Worm (Caenorhabditis elegans) whole organism, L2 larva: ENCODE data around the gene mrps-26.

Experiments used
- F13H6.1 ChIP-seq: sonication (generic microtip); optimal IDR thresholded peaks from 2 replicates; lab custom pipeline; 2016; ENCODE audit warnings: missing genetic modification characterization, missing compliant biosample characterization
- R02D3.7 ChIP-seq: fragments of 150-350 bp; optimal IDR thresholded peaks from 2 replicates; lab custom pipeline; 2014; ENCODE audit warnings: missing biosample characterization, missing genetic modification characterization
- Y55F3AM.14 ChIP-seq: fragments of 200-800 bp; sonication (Bioruptor generic); optimal IDR thresholded peaks from 2 replicates; lab custom pipeline; 2018; ENCODE audit warnings: mild to moderate bottlenecking, missing genetic modification characterization, missing compliant biosample characterization
- alr-1 ChIP-seq: fragments of 150-350 bp; optimal IDR thresholded peaks from 2 replicates; lab custom pipeline; 2014; ENCODE audit warnings: missing biosample characterization, missing genetic modification characterization
- aly-2 ChIP-seq: fragments of 150-350 bp; optimal IDR thresholded peaks from 2 replicates; lab custom pipeline; 2014; ENCODE audit warnings: missing biosample characterization, missing genetic modification characterization
- ama-1 ChIP-seq: fragments of 150-350 bp; optimal IDR thresholded peaks from 2 replicates; lab custom pipeline; 2018; ENCODE audit warnings: inconsistent platforms
- blmp-1 ChIP-seq: sonication (generic microtip); optimal IDR thresholded peaks from 2 replicates; lab custom pipeline; 2017; ENCODE audit warnings: missing genetic modification characterization, mild to moderate bottlenecking, missing compliant biosample characterization, antibody characterized with exemption, moderate library complexity; ENCODE audit not compliant: insufficient read depth
- ceh-16 ChIP-seq: fragments of 150-350 bp; optimal IDR thresholded peaks from 2 replicates; lab custom pipeline; 2014; ENCODE audit warnings: missing biosample characterization, missing genetic modification characterization
- ceh-82 ChIP-seq: fragments of 150-350 bp; optimal IDR thresholded peaks from 2 replicates; lab custom pipeline; 2014; ENCODE audit warnings: missing biosample characterization, missing genetic modification characterization
- crh-2 ChIP-seq: sonication (generic microtip); optimal IDR thresholded peaks from 2 replicates; lab custom pipeline; 2017; ENCODE audit warnings: missing biosample characterization, missing genetic modification characterization
- dmd-4 ChIP-seq: sonication (generic microtip); optimal IDR thresholded peaks from 2 replicates; lab custom pipeline; 2017; ENCODE audit warnings: missing biosample characterization, missing genetic modification characterization
- egl-27 ChIP-seq: sonication (generic microtip); optimal IDR thresholded peaks from 3 replicates; lab custom pipeline; 2017; ENCODE audit warnings: missing biosample characterization, missing genetic modification reagents, missing genetic modification characterization
- elt-1 ChIP-seq: fragments of 150-350 bp; optimal IDR thresholded peaks from 2 replicates; lab custom pipeline; 2014; ENCODE audit warnings: missing biosample characterization, missing genetic modification characterization
- elt-3 ChIP-seq: sonication (generic microtip); optimal IDR thresholded peaks from 2 replicates; lab custom pipeline; 2017; ENCODE audit warnings: missing biosample characterization, missing genetic modification characterization
- fos-1 ChIP-seq: fragments of 150-350 bp; optimal IDR thresholded peaks from 2 replicates; lab custom pipeline; 2014; ENCODE audit warnings: missing biosample characterization, missing genetic modification characterization
- gmeb-1 ChIP-seq: fragments of 150-350 bp; optimal IDR thresholded peaks from 2 replicates; lab custom pipeline; 2014; ENCODE audit warnings: missing biosample characterization, missing genetic modification characterization
- lin-11 ChIP-seq: fragments of 150-350 bp; sonication (generic microtip); optimal IDR thresholded peaks from 2 replicates; lab custom pipeline; 2014; ENCODE audit warnings: missing biosample characterization, missing genetic modification characterization, inconsistent platforms, mixed read lengths
- lin-13 ChIP-seq: fragments of 150-350 bp; optimal IDR thresholded peaks from 2 replicates; lab custom pipeline; 2014; ENCODE audit warnings: missing biosample characterization, missing genetic modification reagents, missing genetic modification characterization
- lin-39 ChIP-seq: fragments of 150-350 bp; optimal IDR thresholded peaks from 2 replicates; lab custom pipeline; 2014; ENCODE audit warnings: missing biosample characterization, missing genetic modification reagents, missing genetic modification characterization
- lsy-2 ChIP-seq, 2 experiments: fragments of 150-350 bp in 1 of 2; sonication (generic microtip) in 1 of 2; optimal IDR thresholded peaks; 2 replicates each; lab custom pipeline; 2014 to 2017; ENCODE audit warnings: missing biosample characterization in 2 of 2, missing genetic modification characterization in 2 of 2
- mdl-1 ChIP-seq, 2 experiments: fragments of 150-350 bp in 1 of 2; sonication (generic microtip) in 1 of 2; optimal IDR thresholded peaks; 2 replicates each; lab custom pipeline; 2017; ENCODE audit warnings: missing biosample characterization in 2 of 2, missing genetic modification characterization in 2 of 2
- nhr-10 ChIP-seq: sonication (generic microtip); optimal IDR thresholded peaks from 2 replicates; lab custom pipeline; 2017; ENCODE audit warnings: missing biosample characterization, missing genetic modification characterization
- nhr-11 ChIP-seq: fragments of 150-350 bp; optimal IDR thresholded peaks from 2 replicates; lab custom pipeline; 2014; ENCODE audit warnings: missing biosample characterization, missing genetic modification characterization
- nhr-12 ChIP-seq: fragments of 150-350 bp; optimal IDR thresholded peaks from 2 replicates; lab custom pipeline; 2014; ENCODE audit warnings: missing biosample characterization, missing genetic modification characterization
- nhr-129 ChIP-seq: fragments of 150-350 bp; optimal IDR thresholded peaks from 2 replicates; lab custom pipeline; 2014; ENCODE audit warnings: missing biosample characterization, missing genetic modification characterization
- nhr-21 ChIP-seq: fragments of 150-350 bp; optimal IDR thresholded peaks from 2 replicates; lab custom pipeline; 2014; ENCODE audit warnings: missing biosample characterization, missing genetic modification characterization
- nhr-23 ChIP-seq: fragments of 150-350 bp; optimal IDR thresholded peaks from 2 replicates; lab custom pipeline; 2014; ENCODE audit warnings: missing biosample characterization, missing genetic modification reagents, missing genetic modification characterization
- nhr-6 ChIP-seq: fragments of 150-350 bp; optimal IDR thresholded peaks from 2 replicates; lab custom pipeline; 2014; ENCODE audit warnings: missing biosample characterization, missing genetic modification characterization
- nhr-77 ChIP-seq: fragments of 150-350 bp; optimal IDR thresholded peaks from 2 replicates; lab custom pipeline; 2014; ENCODE audit warnings: missing biosample characterization, missing genetic modification characterization
- sem-4 ChIP-seq: fragments of 150-350 bp; optimal IDR thresholded peaks from 2 replicates; lab custom pipeline; 2014; ENCODE audit warnings: missing biosample characterization, missing genetic modification reagents, missing genetic modification characterization
- skn-1 ChIP-seq: sonication (generic microtip); optimal IDR thresholded peaks from 2 replicates; lab custom pipeline; 2017; ENCODE audit warnings: missing biosample characterization, missing genetic modification characterization
- sma-3 ChIP-seq: sonication (generic microtip); optimal IDR thresholded peaks from 2 replicates; lab custom pipeline; 2016; ENCODE audit warnings: missing genetic modification reagents, missing genetic modification characterization, missing compliant biosample characterization
- sma-9 ChIP-seq, 2 experiments: fragments of 150-350 bp in 1 of 2; sonication (generic microtip) in 1 of 2; optimal IDR thresholded peaks; 2 replicates each; lab custom pipeline; 2014 to 2016; ENCODE audit warnings: missing genetic modification characterization in 2 of 2, mild to moderate bottlenecking in 1 of 2, missing biosample characterization in 1 of 2, missing compliant biosample characterization in 1 of 2, missing genetic modification reagents in 1 of 2, moderate library complexity in 1 of 2
- unc-39 ChIP-seq: fragments of 150-350 bp; optimal IDR thresholded peaks from 2 replicates; lab custom pipeline; 2014; ENCODE audit warnings: missing biosample characterization, missing genetic modification characterization
- unc-55 ChIP-seq: fragments of 150-350 bp; sonication (generic microtip); optimal IDR thresholded peaks from 3 replicates; lab custom pipeline; 2014; ENCODE audit warnings: missing biosample characterization, missing genetic modification reagents, missing genetic modification characterization
- unc-62 ChIP-seq: fragments of 150-350 bp; optimal IDR thresholded peaks from 2 replicates; lab custom pipeline; 2014; ENCODE audit warnings: missing biosample characterization, missing genetic modification reagents, missing genetic modification characterization
- zag-1 ChIP-seq: fragments of 150-350 bp; optimal IDR thresholded peaks from 2 replicates; lab custom pipeline; 2014; ENCODE audit warnings: missing biosample characterization, missing genetic modification characterization
- ztf-11 ChIP-seq: sonication (generic microtip); optimal IDR thresholded peaks from 2 replicates; lab custom pipeline; 2017; ENCODE audit warnings: missing biosample characterization, missing genetic modification characterization
- ztf-4 ChIP-seq: fragments of 150-350 bp; optimal IDR thresholded peaks from 2 replicates; lab custom pipeline; 2014; ENCODE audit warnings: missing biosample characterization, missing genetic modification characterization

Gene mrps-26

DNA sequence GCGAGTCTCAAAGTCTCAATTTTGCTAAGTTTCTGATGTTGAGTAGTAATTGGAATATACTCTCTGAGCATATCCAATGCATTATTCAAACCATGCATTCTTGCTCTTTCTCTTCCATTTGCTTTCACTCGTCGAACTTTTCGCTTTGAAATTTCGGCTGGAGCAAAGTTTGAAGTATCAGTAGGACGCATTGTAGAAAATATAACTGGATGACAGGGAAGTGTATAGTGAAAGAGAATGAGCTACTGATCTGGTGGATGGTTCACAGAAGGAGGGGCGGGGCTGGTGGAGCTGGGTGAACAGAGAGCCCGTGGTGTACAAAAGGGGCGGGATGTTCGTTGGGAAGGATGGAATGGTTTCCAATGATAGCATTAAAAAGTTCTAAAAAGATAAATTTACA is 7.4 kb downstream of the mrps-26 start:
- TF ChIP-seq nhr-12 (no peak), nhr-6 (no peak), ceh-16 (no peak), ama-1 (lab: Kevin White, UChicago) (no peak), F13H6.1 (tag; lab: Kevin White, UChicago) (no peak), nhr-10 (tag; lab: Kevin White, UChicago) (no peak), elt-1 (tag; lab: Kevin White, UChicago) (no peak), crh-2 (tag; lab: Kevin White, UChicago) (no peak), zag-1 (tag; lab: Kevin White, UChicago) (no peak), unc-39 (tag; lab: Kevin White, UChicago) (no peak), R02D3.7 (tag; lab: Kevin White, UChicago) (no peak), lin-11 (tag; lab: Kevin White, UChicago) (no peak), nhr-129 (no peak), dmd-4 (tag; lab: Kevin White, UChicago) (no peak), nhr-21 (tag; lab: Kevin White, UChicago) (no peak), lsy-2 (tag; optimal IDR thresholded peaks at IDR 0.05; lab: Kevin White, UChicago) (no peak)

DNA sequence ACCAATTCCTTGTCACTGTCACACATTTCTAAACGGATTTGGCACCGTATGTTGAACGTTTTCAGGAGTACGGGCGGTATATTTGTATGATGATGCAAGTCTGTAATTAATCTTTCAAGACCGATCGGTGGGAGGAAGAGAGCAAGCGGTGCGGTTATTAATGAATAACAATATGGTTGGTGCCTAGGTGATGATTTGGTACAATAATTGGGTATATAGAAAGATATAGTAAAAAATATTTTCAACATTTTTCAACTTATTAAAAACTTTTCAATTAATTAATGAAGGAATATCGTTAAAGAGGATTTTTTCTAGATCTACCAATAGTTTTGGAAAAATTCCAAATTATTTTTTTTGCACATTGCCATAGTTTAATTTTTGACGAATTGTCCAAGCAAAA is 10.1 kb downstream of the mrps-26 start, which contains the start of gene cnd-1:
cnd-1 (minus strand) TSS at position 101 of the 400 bp plus-strand sequence.
- TF ChIP-seq unc-55 (no peak), unc-62 (GFP tag; lab: Kevin White, UChicago) (no peak), ztf-4 (tag; lab: Kevin White, UChicago) (no peak), nhr-6 (no peak), lin-39 (tag; lab: Kevin White, UChicago) (no peak), blmp-1 (tag; lab: Kevin White, UChicago) (no peak), R02D3.7 (tag; lab: Kevin White, UChicago) (no peak), ceh-82 (tag; lab: Kevin White, UChicago) (no peak)

- TF ChIP-seq nhr-10 (tag; lab: Kevin White, UChicago), result no peak
- TF ChIP-seq mdl-1 (tag; optimal IDR thresholded peaks at IDR 0.05; lab: Kevin White, UChicago), result no peak
- no peak for TF ChIP-seq nhr-21 (tag; lab: Kevin White, UChicago)
- no peak for TF ChIP-seq unc-39 (tag; lab: Kevin White, UChicago)
- TF ChIP-seq nhr-77, result no peak
- TF ChIP-seq elt-3 (tag; lab: Kevin White, UChicago), result no peak
- TF ChIP-seq alr-1 (tag; lab: Kevin White, UChicago), result no peak
- no peak for TF ChIP-seq sem-4 (tag; lab: Kevin White, UChicago)
- no peak for TF ChIP-seq lsy-2 (tag; optimal IDR thresholded peaks at IDR 0.05; lab: Kevin White, UChicago)
- no peak for TF ChIP-seq nhr-23 (tag; lab: Kevin White, UChicago)
- no peak for TF ChIP-seq nhr-6
- TF ChIP-seq egl-27 (tag; lab: Kevin White, UChicago), result no peak
- no peak for TF ChIP-seq skn-1 (tag; lab: Kevin White, UChicago)
- TF ChIP-seq ceh-16, result no peak
- no peak for TF ChIP-seq lin-11 (tag; lab: Kevin White, UChicago)
- TF ChIP-seq sma-9 (GFP tag; optimal IDR thresholded peaks at IDR 0.05; lab: Kevin White, UChicago), result no peak
- no peak for TF ChIP-seq sma-9 (tag; optimal IDR thresholded peaks at IDR 0.05; lab: Kevin White, UChicago)
- no peak for TF ChIP-seq ceh-82 (tag; lab: Kevin White, UChicago)
These were observed 10.7 kb downstream of the mrps-26 start for ce11 chrIII:5245067-5245466.

DNA sequence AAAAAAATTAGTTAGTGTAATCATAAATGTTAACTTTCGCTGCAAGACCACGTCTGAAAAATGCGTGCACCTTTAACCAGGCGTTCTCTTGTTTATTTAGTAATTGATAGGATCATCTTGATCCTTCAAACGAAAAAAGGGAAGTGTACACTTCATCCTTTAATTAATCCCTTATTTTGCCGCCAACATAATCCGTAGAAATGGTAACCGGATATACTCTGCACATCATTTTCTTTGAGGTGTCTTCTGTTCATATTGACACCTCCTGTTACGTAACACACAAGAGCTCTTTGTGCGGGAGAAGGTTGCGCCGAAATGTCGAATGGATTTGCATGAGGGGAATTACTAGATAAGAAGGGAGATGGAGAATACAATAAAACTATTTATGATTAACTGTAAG is 14.3 kb downstream of the mrps-26 start:
- TF ChIP-seq unc-39 (tag; lab: Kevin White, UChicago) (no peak), ztf-4 (tag; lab: Kevin White, UChicago) (no peak), lin-13 (GFP tag; lab: Kevin White, UChicago) (no peak), Y55F3AM.14 (no peak), nhr-11 (tag; lab: Kevin White, UChicago) (no peak), crh-2 (tag; lab: Kevin White, UChicago) (no peak), gmeb-1 (tag; lab: Kevin White, UChicago) (no peak), sma-3 (GFP tag; lab: Kevin White, UChicago) (no peak), aly-2 (tag; lab: Kevin White, UChicago) (no peak), fos-1 (tag; lab: Kevin White, UChicago) (no peak), ztf-11 (no peak), mdl-1 (tag; optimal IDR thresholded peaks at IDR 0.05; lab: Kevin White, UChicago) (no peak)
- TF ChIP-seq, all 48 proteins: peak for 0
